Fruit fly (Drosophila melanogaster) whole organism, embryonic: ENCODE results near the gene Osi21.

Source experiments
- Awh ChIP-seq: fragments of 200-800 bp; sonication (Bioruptor generic); IDR thresholded peaks from 2 replicates; pipeline ENCODE4, ENCODE4 v1.3.6; 2022; ENCODE audit warnings: missing biosample characterization, missing genetic modification characterization
- Bteb2 ChIP-seq: fragments of 200-800 bp; sonication (Bioruptor generic); optimal IDR thresholded peaks from 2 replicates; lab custom pipeline; 2016; ENCODE audit warnings: missing biosample characterization, missing genetic modification characterization
- CG10147 ChIP-seq: fragments of 200-800 bp; sonication (Bioruptor generic); optimal IDR thresholded peaks from 2 replicates; lab custom pipeline; 2019; ENCODE audit warnings: missing biosample characterization, mild to moderate bottlenecking, missing genetic modification characterization, moderate library complexity
- CG10543 ChIP-seq: fragments of 200-800 bp; sonication (Bioruptor generic); optimal IDR thresholded peaks from 3 replicates; lab custom pipeline; 2017; ENCODE audit warnings: missing biosample characterization, mild to moderate bottlenecking, missing genetic modification characterization, moderate library complexity
- CG14050 ChIP-seq: fragments of 200-800 bp; sonication (Bioruptor generic); IDR thresholded peaks from 3 replicates; pipeline ENCODE4 v1.3.6; 2022; ENCODE audit warnings: missing biosample characterization, missing genetic modification characterization
- CG1602 ChIP-seq: fragments of 200-800 bp; sonication (Bioruptor generic); optimal IDR thresholded peaks from 3 replicates; lab custom pipeline; 2016; ENCODE audit warnings: missing biosample characterization, missing genetic modification characterization
- CG16863 ChIP-seq: fragments of 200-800 bp; sonication (Bioruptor generic); optimal IDR thresholded peaks from 3 replicates; lab custom pipeline; 2016; ENCODE audit warnings: missing biosample characterization, missing genetic modification characterization
- CG17359 ChIP-seq: fragments of 200-800 bp; sonication (Bioruptor generic); optimal IDR thresholded peaks from 3 replicates; lab custom pipeline; 2018; ENCODE audit warnings: missing biosample characterization, mild to moderate bottlenecking, missing genetic modification characterization, moderate library complexity
- CG17385 ChIP-seq: fragments of 200-800 bp; sonication (Bioruptor generic); optimal IDR thresholded peaks from 3 replicates; lab custom pipeline; 2018; ENCODE audit warnings: missing biosample characterization, mild to moderate bottlenecking, missing genetic modification characterization
- CG17568 ChIP-seq: fragments of 200-800 bp; sonication (Bioruptor generic); optimal IDR thresholded peaks from 2 replicates; lab custom pipeline; 2018; ENCODE audit warnings: missing biosample characterization, mild to moderate bottlenecking, missing genetic modification characterization, moderate library complexity
- CG17802 ChIP-seq: fragments of 200-800 bp; sonication (Bioruptor generic); optimal IDR thresholded peaks from 2 replicates; lab custom pipeline; 2018; ENCODE audit warnings: missing biosample characterization, mild to moderate bottlenecking, missing genetic modification characterization, moderate library complexity
- CG17829 ChIP-seq: fragments of 200-800 bp; optimal IDR thresholded peaks from 2 replicates; lab custom pipeline; 2019; ENCODE audit warnings: missing biosample characterization, mild to moderate bottlenecking, missing genetic modification characterization, moderate library complexity
- CG2129 ChIP-seq: fragments of 200-800 bp; sonication (Bioruptor generic); IDR thresholded peaks from 2 replicates; pipeline ENCODE4 v1.3.6; 2022; ENCODE audit warnings: missing biosample characterization, missing genetic modification characterization; ENCODE audit not compliant: partially characterized antibody
- CG3065 ChIP-seq: fragments of 200-800 bp; sonication (Bioruptor generic); optimal IDR thresholded peaks from 2 replicates; lab custom pipeline; 2016; ENCODE audit warnings: missing biosample characterization, missing genetic modification characterization
- CG3163 ChIP-seq: fragments of 200-800 bp; sonication (Bioruptor generic); optimal IDR thresholded peaks from 3 replicates; lab custom pipeline; 2016; ENCODE audit warnings: missing biosample characterization, missing genetic modification characterization
- CG34422 ChIP-seq: fragments of 200-800 bp; sonication (Bioruptor generic); IDR thresholded peaks from 3 replicates; pipeline ENCODE4 v1.3.6; 2022; ENCODE audit warnings: missing biosample characterization, missing genetic modification characterization
- CG4854 ChIP-seq: fragments of 200-800 bp; sonication (Bioruptor generic); optimal IDR thresholded peaks from 2 replicates; lab custom pipeline; 2016; ENCODE audit warnings: missing biosample characterization, missing genetic modification characterization, inconsistent platforms
- CG9215 ChIP-seq: fragments of 200-800 bp; sonication (Bioruptor generic); IDR thresholded peaks from 2 replicates; pipeline ENCODE4 v1.3.6; 2022; ENCODE audit warnings: missing biosample characterization, missing genetic modification characterization
- CHES-1-like ChIP-seq: fragments of 200-800 bp; sonication (Bioruptor generic); optimal IDR thresholded peaks from 2 replicates; lab custom pipeline; 2016; ENCODE audit warnings: missing biosample characterization, missing genetic modification characterization
- CkIIα-i1 ChIP-seq: fragments of 200-800 bp; sonication (Bioruptor generic); IDR thresholded peaks from 2 replicates; pipeline ENCODE4 v1.3.6; 2022; ENCODE audit warnings: missing biosample characterization, missing genetic modification characterization
- Fer1 ChIP-seq: fragments of 200-800 bp; sonication (Bioruptor generic); optimal IDR thresholded peaks from 2 replicates; lab custom pipeline; 2017; ENCODE audit warnings: missing biosample characterization, mild to moderate bottlenecking, missing genetic modification characterization
- Fer2 ChIP-seq: fragments of 200-800 bp; sonication (Bioruptor generic); optimal IDR thresholded peaks from 2 replicates; lab custom pipeline; 2018; ENCODE audit warnings: missing biosample characterization, mild to moderate bottlenecking, missing genetic modification characterization, moderate library complexity
- HLH3B ChIP-seq: fragments of 200-800 bp; sonication (Bioruptor generic); IDR thresholded peaks from 2 replicates; pipeline ENCODE4 v1.3.6; 2022; ENCODE audit warnings: missing biosample characterization, missing genetic modification characterization
- Lim3 ChIP-seq: fragments of 200-800 bp; sonication (Bioruptor generic); IDR thresholded peaks from 2 replicates; pipeline ENCODE4 v1.3.6; 2022; ENCODE audit warnings: missing biosample characterization, missing genetic modification characterization
- Lpt ChIP-seq: fragments of >200 bp; optimal IDR thresholded peaks from 2 replicates; lab custom pipeline; 2018; ENCODE audit warnings: missing biosample characterization, missing genetic modification characterization
- Max ChIP-seq: fragments of 200-800 bp; sonication (Bioruptor generic); optimal IDR thresholded peaks from 2 replicates; lab custom pipeline; 2016; ENCODE audit warnings: missing biosample characterization, mild to moderate bottlenecking, missing genetic modification characterization
- Mes4 ChIP-seq: fragments of 200-800 bp; sonication (Bioruptor generic); optimal IDR thresholded peaks from 2 replicates; lab custom pipeline; 2016; ENCODE audit warnings: missing biosample characterization, missing genetic modification characterization
- NK7.1 ChIP-seq: fragments of 200-800 bp; sonication (Bioruptor generic); optimal IDR thresholded peaks from 3 replicates; lab custom pipeline; 2016; ENCODE audit warnings: missing biosample characterization, missing genetic modification characterization
- Nf-YB ChIP-seq: fragments of 200-800 bp; sonication (Bioruptor generic); optimal IDR thresholded peaks from 3 replicates; lab custom pipeline; 2019; ENCODE audit warnings: missing biosample characterization, mild to moderate bottlenecking, missing genetic modification characterization, moderate library complexity
- Nf-YC ChIP-seq: fragments of 200-800 bp; optimal IDR thresholded peaks from 3 replicates; lab custom pipeline; 2019; ENCODE audit warnings: missing biosample characterization, mild to moderate bottlenecking, missing genetic modification characterization, moderate library complexity
- TFAM ChIP-seq: fragments of 200-800 bp; sonication (Bioruptor generic); optimal IDR thresholded peaks from 2 replicates; lab custom pipeline; 2017; ENCODE audit warnings: missing biosample characterization, missing genetic modification characterization, inconsistent platforms
- Tbp ChIP-seq: fragments of >200 bp; optimal IDR thresholded peaks from 2 replicates; lab custom pipeline; 2018; ENCODE audit warnings: missing biosample characterization, missing genetic modification characterization
- ap ChIP-seq: fragments of 200-800 bp; sonication (Bioruptor generic); IDR thresholded peaks from 2 replicates; pipeline ENCODE4 v1.3.6; 2022; ENCODE audit warnings: missing biosample characterization, missing genetic modification characterization
- caup ChIP-seq: fragments of 200-800 bp; sonication (Bioruptor generic); optimal IDR thresholded peaks from 3 replicates; lab custom pipeline; 2017; ENCODE audit warnings: missing biosample characterization, mild to moderate bottlenecking, missing genetic modification characterization, moderate library complexity; ENCODE audit not compliant: severe bottlenecking
- crc ChIP-seq: fragments of 200-800 bp; sonication (Bioruptor generic); optimal IDR thresholded peaks from 2 replicates; lab custom pipeline; 2016; ENCODE audit warnings: missing biosample characterization, missing genetic modification characterization
- eve ChIP-seq, 2 experiments: fragments of >200 bp; optimal IDR thresholded peaks; 2 replicates each; lab custom pipeline; 2017; ENCODE audit warnings: missing biosample characterization in 2 of 2, missing genetic modification characterization in 2 of 2
- ftz-f1 ChIP-seq: fragments of 200-800 bp; sonication (Bioruptor generic); optimal IDR thresholded peaks from 2 replicates; lab custom pipeline; 2016; ENCODE audit warnings: missing biosample characterization, missing genetic modification characterization
- her ChIP-seq: fragments of 200-800 bp; sonication (Bioruptor generic); optimal IDR thresholded peaks from 2 replicates; lab custom pipeline; 2016; ENCODE audit warnings: missing biosample characterization, missing genetic modification characterization
- insv ChIP-seq, 2 experiments: fragments of 200-800 bp; sonication (Bioruptor generic); optimal IDR thresholded peaks; 3 replicates each; lab custom pipeline; 2016 to 2018; ENCODE audit warnings: missing biosample characterization in 2 of 2, missing genetic modification characterization in 2 of 2
- onecut ChIP-seq: fragments of 200-800 bp; sonication (Bioruptor generic); IDR thresholded peaks from 2 replicates; pipeline ENCODE4 v1.3.6; 2022; ENCODE audit warnings: missing biosample characterization, missing genetic modification characterization
- otp ChIP-seq: fragments of 200-800 bp; sonication (Bioruptor generic); IDR thresholded peaks from 3 replicates; pipeline ENCODE4, ENCODE4 v1.3.6; 2022; ENCODE audit warnings: missing biosample characterization, missing genetic modification characterization
- phol ChIP-seq: fragments of 200-800 bp; sonication (Bioruptor generic); optimal IDR thresholded peaks from 3 replicates; lab custom pipeline; 2018; ENCODE audit warnings: missing biosample characterization, mild to moderate bottlenecking, missing genetic modification characterization, moderate library complexity
- pzg ChIP-seq: fragments of 200-800 bp; sonication (Bioruptor generic); optimal IDR thresholded peaks from 3 replicates; lab custom pipeline; 2018; ENCODE audit warnings: missing biosample characterization, mild to moderate bottlenecking, missing genetic modification characterization, moderate library complexity
- ranshi ChIP-seq: fragments of 200-800 bp; sonication (Bioruptor generic); IDR thresholded peaks from 2 replicates; pipeline ENCODE4 v1.3.6; 2022; ENCODE audit warnings: missing biosample characterization, missing genetic modification characterization
- sc ChIP-seq, 3 experiments: fragments of >200 bp in 2 of 3; fragments of 200-800 bp in 1 of 3; sonication (Bioruptor generic) in 1 of 3; optimal IDR thresholded peaks; 2 replicates in 2 of 3; 3 replicates in 1 of 3; lab custom pipeline; 2017; ENCODE audit warnings: mild to moderate bottlenecking in 1 of 3, missing biosample characterization in 1 of 3, missing genetic modification characterization in 1 of 3, missing genetic modification reagents in 1 of 3
- scrt ChIP-seq: fragments of 200-800 bp; sonication (Bioruptor generic); optimal IDR thresholded peaks from 2 replicates; lab custom pipeline; 2018; ENCODE audit warnings: missing biosample characterization, mild to moderate bottlenecking, missing genetic modification characterization, moderate library complexity
- slou ChIP-seq: fragments of 200-800 bp; sonication (Bioruptor generic); optimal IDR thresholded peaks from 3 replicates; lab custom pipeline; 2016; ENCODE audit warnings: missing biosample characterization, missing genetic modification characterization
- sr ChIP-seq: fragments of 200-800 bp; sonication (Bioruptor generic); IDR thresholded peaks from 3 replicates; pipeline ENCODE4 v1.3.6; 2022; ENCODE audit warnings: missing biosample characterization, missing genetic modification characterization
- tx ChIP-seq: fragments of 200-800 bp; sonication (Bioruptor generic); optimal IDR thresholded peaks from 2 replicates; lab custom pipeline; 2016; ENCODE audit warnings: missing biosample characterization, missing genetic modification characterization
- zf30C ChIP-seq: fragments of 200-800 bp; sonication (Bioruptor generic); optimal IDR thresholded peaks from 3 replicates; lab custom pipeline; 2018; ENCODE audit warnings: missing biosample characterization, mild to moderate bottlenecking, missing genetic modification characterization

Gene Osi21

DNA sequence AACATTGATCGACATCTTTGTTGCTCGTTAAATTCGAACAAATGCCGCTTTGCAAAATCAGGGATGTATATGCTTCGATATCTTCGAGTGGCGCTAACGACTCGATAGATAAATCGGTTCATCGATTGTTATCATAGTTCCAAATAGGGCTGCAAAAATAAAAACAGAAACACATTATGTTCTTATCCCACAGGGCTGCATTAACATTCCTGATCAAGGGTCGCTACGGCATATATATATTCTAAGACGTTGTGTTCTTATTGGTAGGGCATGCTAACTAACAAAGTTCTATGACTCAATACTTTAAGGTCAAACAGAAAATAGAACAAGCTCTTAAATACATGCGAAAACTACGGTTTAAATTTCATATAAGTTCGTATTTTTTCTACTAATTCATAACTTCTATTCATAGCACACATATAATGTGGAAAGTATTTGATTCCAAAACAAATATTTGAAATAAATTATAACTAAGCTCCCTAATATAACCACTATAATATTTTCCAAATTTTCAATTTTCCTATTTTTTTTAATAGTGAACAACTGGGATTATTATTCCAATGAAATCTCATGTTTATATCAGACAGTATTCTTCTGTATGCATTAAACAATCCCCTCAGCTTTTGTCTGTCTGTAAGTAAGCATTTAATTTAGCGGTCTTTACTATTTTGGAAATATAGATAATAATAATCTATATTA lies 16.4 kb downstream of the Osi21 start, which contains the start of gene cmet (continued):
- TF ChIP-seq ranshi (GFP tag; lab: Robert Waterston, UW) (peak; percentile 45; the same call in 1 of the 2 replicates), slou (peak; percentile 31), Nf-YB (GFP tag; lab: Kevin White, UChicago) (no peak), CG4854 (GFP tag; lab: Kevin White, UChicago) (peak; percentile 23), CG3163 (GFP tag; lab: Kevin White, UChicago) (peak; percentile 0), CG2129 (GFP tag; lab: Robert Waterston, UW) (peak; percentile 59; the same call in 1 of the 2 replicates), CG1602 (GFP tag; lab: Kevin White, UChicago) (peak; percentile 38), onecut (GFP tag; lab: Robert Waterston, UW) (no peak), scrt (GFP tag; lab: Kevin White, UChicago) (no peak), phol (tag; lab: Kevin White, UChicago) (peak; percentile 60), TFAM (no peak), CG16863 (GFP tag; lab: Kevin White, UChicago) (peak; percentile 31), sr (GFP tag; lab: Robert Waterston, UW) (no peak), CG3065 (peak; percentile 27), CHES-1-like (GFP tag; lab: Kevin White, UChicago) (peak; percentile 73), NK7.1 (GFP tag; lab: Kevin White, UChicago) (no peak), sc (optimal IDR thresholded peaks at IDR 0.05; lab: Kevin White, UChicago) (no peak), sc (GFP tag; optimal IDR thresholded peaks at IDR 0.05; lab: Kevin White, UChicago) (no peak), CG17802 (tag; lab: Kevin White, UChicago) (peak; percentile 59), ap (GFP tag; lab: Robert Waterston, UW) (no peak), Fer2 (peak; percentile 46), Tbp (GFP tag; lab: Kevin White, UChicago) (no peak), CG10543 (no peak), Awh (GFP tag; lab: Robert Waterston, UW) (no peak), CkIIα-i1 (GFP tag; lab: Robert Waterston, UW) (no peak), CG9215 (GFP tag; lab: Robert Waterston, UW) (peak; percentile 48), CG34422 (GFP tag; lab: Robert Waterston, UW) (peak; percentile 56), pzg (GFP tag; lab: Kevin White, UChicago) (peak; percentile 88), CG10147 (GFP tag; lab: Kevin White, UChicago) (no peak), Lim3 (GFP tag; lab: Robert Waterston, UW) (no peak), CG17359 (tag; lab: Kevin White, UChicago) (no peak), tx (GFP tag; lab: Kevin White, UChicago) (peak; percentile 60), zf30C (GFP tag; lab: Kevin White, UChicago) (no peak), otp (GFP tag; lab: Robert Waterston, UW) (peak; percentile 26; the same call in 1 of the 3 replicates), Nf-YC (tag; lab: Kevin White, UChicago) (no peak), caup (no peak), Lpt (GFP tag; lab: Kevin White, UChicago) (no peak), Mes4 (GFP tag; lab: Kevin White, UChicago) (no peak), Fer1 (GFP tag; lab: Kevin White, UChicago) (no peak), insv (GFP tag; optimal IDR thresholded peaks at IDR 0.05; lab: Kevin White, UChicago) (peak in 1 of 2 experiments; percentile 41), Max (peak; percentile 57), her (GFP tag; lab: Kevin White, UChicago) (peak; percentile 51), CG17385 (GFP tag; lab: Kevin White, UChicago) (peak; percentile 1), eve (GFP tag; optimal IDR thresholded peaks at IDR 0.05; lab: Kevin White, UChicago) (no peak), ftz-f1 (no peak), CG14050 (GFP tag; lab: Robert Waterston, UW) (no peak), CG17568 (GFP tag; lab: Kevin White, UChicago) (no peak), HLH3B (GFP tag; lab: Robert Waterston, UW) (no peak), crc (GFP tag; lab: Kevin White, UChicago) (peak; percentile 33), CG17829 (tag; lab: Kevin White, UChicago) (peak; percentile 22), Bteb2 (GFP tag; lab: Kevin White, UChicago) (no peak)
